Worm (Caenorhabditis elegans): ENCODE measurements around the gene wht-2.
A peak's percentile ranks its signal among the peaks of the same experiment; 100 is the strongest.

ce11 chrIV:11493899-11494298, 23.7 kb downstream of the wht-2 start:
- TF ChIP-seq dpl-1 (GFP tag; optimal IDR thresholded peaks at IDR 0.05) (no peak), lin-39 (tag; optimal IDR thresholded peaks at IDR 0.05) (no peak), nhr-237 (tag; optimal IDR thresholded peaks at IDR 0.05) (no peak), unc-62 (GFP tag; optimal IDR thresholded peaks at IDR 0.05) (no peak), ama-1 (optimal IDR thresholded peaks at IDR 0.05) (no peak), Y116A8C.19 (tag; optimal IDR thresholded peaks at IDR 0.05; ENCODE audit: borderline replicate concordance) (no peak), egl-27 (tag; optimal IDR thresholded peaks at IDR 0.05) (peak in 1 of 2 experiments; percentile 5), mep-1 (tag; optimal IDR thresholded peaks at IDR 0.05) (no peak)
